Worm (Caenorhabditis elegans) whole organism, midembryonic: Measurements from ENCODE around the gene ZK596.3.

ENCODE experiments used
- T22C8.4 ChIP-seq: fragments of 200-800 bp; sonication (Bioruptor generic); IDR thresholded peaks from 2 replicates; pipeline ENCODE4 v1.3.6; 2022; ENCODE audit warnings: missing genetic modification characterization, missing compliant biosample characterization
- cog-1 ChIP-seq: sonication (generic microtip); optimal IDR thresholded peaks from 2 replicates; lab custom pipeline; 2016; ENCODE audit warnings: missing genetic modification characterization, missing compliant biosample characterization
- flt-1 ChIP-seq: fragments of 200-800 bp; sonication (Bioruptor generic); IDR thresholded peaks from 2 replicates; pipeline ENCODE4 v1.3.6; 2022; ENCODE audit warnings: missing genetic modification characterization, missing compliant biosample characterization
- klf-2 ChIP-seq: fragments of 200-800 bp; sonication (Bioruptor generic); conservative IDR thresholded peaks from 2 replicates; pipeline ENCODE4 v1.3.6; 2022; ENCODE audit warnings: missing genetic modification reagents, missing genetic modification characterization, missing compliant biosample characterization
- med-1 ChIP-seq: sonication (generic microtip); optimal IDR thresholded peaks from 2 replicates; lab custom pipeline; 2017; ENCODE audit warnings: missing genetic modification characterization, mild to moderate bottlenecking, missing compliant biosample characterization, antibody characterized with exemption, missing genetic modification reagents; ENCODE audit not compliant: insufficient read depth
- ref-1 ChIP-seq: fragments of 200-800 bp; sonication (Bioruptor generic); conservative IDR thresholded peaks from 2 replicates; pipeline ENCODE4 v1.3.6; 2022; ENCODE audit warnings: missing genetic modification reagents, missing genetic modification characterization, missing compliant biosample characterization
- tab-1 ChIP-seq: fragments of 200-800 bp; sonication (Bioruptor generic); IDR thresholded peaks from 2 replicates; pipeline ENCODE4 v1.3.6; 2022; ENCODE audit warnings: missing genetic modification characterization, missing compliant biosample characterization
- ztf-23 ChIP-seq: fragments of 200-800 bp; sonication (Bioruptor generic); IDR thresholded peaks from 2 replicates; pipeline ENCODE4 v1.3.6; 2022; ENCODE audit warnings: missing genetic modification reagents, missing genetic modification characterization, missing compliant biosample characterization
- ztf-29 ChIP-seq: fragments of 200-800 bp; sonication (Bioruptor generic); IDR thresholded peaks from 2 replicates; pipeline ENCODE4 v1.3.6; 2022; ENCODE audit warnings: missing genetic modification reagents, missing genetic modification characterization, missing compliant biosample characterization

The ZK596.3 gene

DNA sequence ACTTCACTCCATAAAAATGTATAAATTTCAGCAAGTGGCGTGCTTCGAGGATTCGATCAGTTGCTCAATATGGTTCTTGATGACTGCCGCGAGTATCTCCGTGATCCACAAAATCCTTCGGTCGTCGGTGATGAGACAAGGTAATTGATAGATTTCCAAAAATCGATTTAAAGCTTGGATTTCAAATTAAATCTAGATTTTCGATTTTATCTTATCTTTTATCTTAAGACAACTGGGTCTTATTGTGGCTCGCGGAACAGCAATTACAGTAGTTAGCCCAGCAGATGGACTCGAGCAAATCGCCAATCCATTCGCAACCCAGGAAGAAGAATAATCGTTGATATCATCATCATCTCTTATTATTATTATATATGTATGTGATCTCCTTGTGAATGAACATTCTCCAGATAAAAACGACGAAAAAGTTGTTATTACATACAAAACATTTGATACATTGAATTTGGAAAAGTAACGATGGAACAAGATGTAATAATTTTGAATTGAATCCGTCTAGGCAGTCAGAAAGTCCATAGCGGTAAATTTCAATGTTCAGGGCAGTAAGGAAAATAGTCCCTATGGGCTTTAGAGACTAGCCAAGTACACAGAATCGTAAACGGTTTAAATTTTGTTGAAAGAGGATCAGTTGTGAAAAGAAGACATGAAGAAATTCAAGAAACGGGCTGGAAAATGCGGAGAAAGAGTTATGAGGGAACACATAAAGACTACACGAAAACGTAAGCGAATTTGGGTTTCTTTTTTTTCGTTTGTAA lies 29.8 kb upstream of the ZK596.3 start:
- TF ChIP-seq ref-1 (GFP tag; lab: Robert Waterston, UW), result no peak
- 0 out of 2 replicates have a peak, but pooled peaks have one; percentile 17 for TF ChIP-seq flt-1 (GFP tag; lab: Robert Waterston, UW)

DNA sequence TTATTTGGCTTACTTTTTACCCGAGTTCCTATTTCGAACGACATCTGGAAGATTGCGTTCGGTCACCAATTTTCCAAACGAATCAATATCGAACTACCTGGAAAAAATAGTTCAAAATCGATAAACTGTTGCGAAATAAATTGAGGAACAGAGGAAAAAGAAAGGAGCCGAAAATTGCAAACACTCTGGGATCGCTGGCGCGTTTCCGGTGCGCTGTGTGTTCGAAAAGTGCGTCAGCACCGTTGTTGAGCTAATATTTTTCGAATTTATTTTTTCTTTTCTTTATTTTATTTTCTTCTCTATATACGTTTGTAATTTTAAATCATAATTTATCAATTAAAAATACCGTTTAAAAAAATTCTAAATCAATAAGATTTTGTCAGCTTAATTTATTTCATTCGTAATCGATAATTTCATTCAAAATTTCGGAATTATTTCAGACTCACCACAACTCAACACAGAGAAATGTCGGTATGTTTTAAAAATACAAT lies 28.9 kb upstream of the ZK596.3 start, which contains the start of the genes dnc-1 and lsm-7:
TSS of gene dnc-1 (minus strand) at position 142 of the 491 bp plus-strand sequence.
TSS of gene lsm-7 (plus strand) at position 441 of the 491 bp plus-strand sequence.
- no peak for TF ChIP-seq ztf-29 (GFP tag; lab: Robert Waterston, UW)
- no peak for TF ChIP-seq klf-2 (GFP tag; lab: Robert Waterston, UW)
- TF ChIP-seq T22C8.4 (GFP tag; lab: Robert Waterston, UW), result no peak
- TF ChIP-seq flt-1 (GFP tag; lab: Robert Waterston, UW), result 0 out of 2 replicates have a peak, but pooled peaks have one; percentile 37
- peak; percentile 35 for TF ChIP-seq cog-1
- no peak for TF ChIP-seq tab-1 (GFP tag; lab: Robert Waterston, UW)
- TF ChIP-seq ztf-23 (GFP tag; lab: Robert Waterston, UW), result no peak

DNA sequence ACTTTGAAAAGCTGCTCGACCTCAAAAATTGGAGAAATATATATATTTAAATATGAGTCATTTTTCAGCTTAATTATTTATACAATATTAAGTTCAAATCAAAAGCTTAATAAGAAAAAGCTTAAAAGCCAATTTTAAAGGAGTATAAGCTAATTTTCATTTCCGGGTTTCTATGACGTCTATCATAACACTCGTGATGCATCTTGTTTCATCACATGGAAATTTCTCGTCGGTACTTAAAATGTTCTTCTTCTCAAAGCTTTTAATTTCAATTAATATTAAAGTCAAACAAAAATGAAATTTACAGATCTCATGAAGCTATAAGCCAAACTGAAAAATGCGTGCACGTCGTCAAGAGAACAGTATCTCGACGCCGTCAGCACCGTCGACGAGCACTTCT lies 15.6 kb upstream of the ZK596.3 start, which contains the start of gene rbr-2:
TSS of gene rbr-2 (plus strand) at position 301 of the 400 bp plus-strand sequence.
- TF ChIP-seq flt-1 (GFP tag; lab: Robert Waterston, UW) (no peak), ztf-29 (GFP tag; lab: Robert Waterston, UW) (no peak), med-1 (GFP tag; lab: Kevin White, UChicago) (no peak), klf-2 (GFP tag; lab: Robert Waterston, UW) (no peak), cog-1 (no peak), ztf-23 (GFP tag; lab: Robert Waterston, UW) (no peak), tab-1 (GFP tag; lab: Robert Waterston, UW) (no peak), T22C8.4 (GFP tag; lab: Robert Waterston, UW) (no peak)

DNA sequence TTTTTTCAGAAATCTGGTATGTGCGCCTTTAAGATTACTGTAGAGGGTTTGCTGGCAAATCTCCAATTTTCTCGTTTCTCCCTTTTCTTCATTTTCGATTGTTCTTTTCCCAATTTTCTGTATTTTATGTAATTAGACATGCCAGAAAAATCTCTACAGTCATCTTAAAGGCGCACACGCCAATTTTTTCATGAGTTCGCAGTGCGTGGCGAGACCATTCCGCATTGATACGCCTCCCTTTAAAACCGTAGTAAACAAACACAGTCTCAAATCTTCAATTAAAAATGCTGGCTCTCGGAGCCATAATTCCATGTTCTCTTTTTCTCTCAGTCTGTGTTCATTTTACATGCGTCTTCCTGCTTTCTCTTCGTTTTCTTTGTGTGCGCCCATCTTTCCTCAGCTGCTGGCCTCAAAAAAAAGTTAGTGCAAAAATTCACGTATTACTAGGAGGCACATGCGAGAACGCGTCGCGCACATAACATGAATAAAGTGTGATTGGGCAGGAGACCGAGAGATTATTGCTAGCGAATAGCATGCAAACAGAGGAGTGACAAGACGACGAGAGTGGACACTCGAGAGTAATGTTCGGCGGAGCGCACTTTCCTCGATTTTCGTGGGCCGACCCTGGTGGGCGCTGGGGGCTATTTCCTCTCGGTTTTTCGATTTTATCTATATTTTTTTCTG lies 14.8 kb upstream of the ZK596.3 start:
- no peak for TF ChIP-seq ztf-23 (GFP tag; lab: Robert Waterston, UW)
- TF ChIP-seq flt-1 (GFP tag; lab: Robert Waterston, UW), result peak; percentile 50; the same call in 1 of the 2 replicates
- TF ChIP-seq cog-1, result peak; percentile 39
- no peak for TF ChIP-seq T22C8.4 (GFP tag; lab: Robert Waterston, UW)
- no peak for TF ChIP-seq med-1 (GFP tag; lab: Kevin White, UChicago)
- no peak for TF ChIP-seq klf-2 (GFP tag; lab: Robert Waterston, UW)

DNA sequence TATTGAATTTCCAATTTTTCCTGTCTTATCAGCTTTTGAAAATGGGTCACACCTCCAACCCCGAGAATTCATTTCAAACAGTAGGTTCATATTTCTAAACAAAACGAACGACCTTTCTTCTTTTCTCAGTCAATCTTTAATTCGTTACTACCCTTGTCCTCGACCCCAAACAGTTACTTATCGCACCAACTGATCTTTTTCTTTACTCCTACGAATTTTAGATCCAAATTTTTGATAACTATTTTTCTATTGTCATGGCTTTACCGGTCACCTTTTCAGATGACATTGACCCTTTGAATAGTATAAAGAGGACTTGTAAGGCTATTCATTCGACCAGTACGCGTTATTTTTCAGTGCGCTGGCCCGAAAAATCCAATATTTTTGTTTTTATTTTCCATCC lies 12.0 kb upstream of the ZK596.3 start:
- no peak for TF ChIP-seq med-1 (GFP tag; lab: Kevin White, UChicago)
- TF ChIP-seq flt-1 (GFP tag; lab: Robert Waterston, UW), result no peak
- no peak for TF ChIP-seq T22C8.4 (GFP tag; lab: Robert Waterston, UW)
- TF ChIP-seq tab-1 (GFP tag; lab: Robert Waterston, UW), result no peak
- no peak for TF ChIP-seq cog-1
- TF ChIP-seq ref-1 (GFP tag; lab: Robert Waterston, UW), result no peak
- no peak for TF ChIP-seq ztf-29 (GFP tag; lab: Robert Waterston, UW)
- TF ChIP-seq ztf-23 (GFP tag; lab: Robert Waterston, UW), result no peak
- no peak for TF ChIP-seq klf-2 (GFP tag; lab: Robert Waterston, UW)

DNA sequence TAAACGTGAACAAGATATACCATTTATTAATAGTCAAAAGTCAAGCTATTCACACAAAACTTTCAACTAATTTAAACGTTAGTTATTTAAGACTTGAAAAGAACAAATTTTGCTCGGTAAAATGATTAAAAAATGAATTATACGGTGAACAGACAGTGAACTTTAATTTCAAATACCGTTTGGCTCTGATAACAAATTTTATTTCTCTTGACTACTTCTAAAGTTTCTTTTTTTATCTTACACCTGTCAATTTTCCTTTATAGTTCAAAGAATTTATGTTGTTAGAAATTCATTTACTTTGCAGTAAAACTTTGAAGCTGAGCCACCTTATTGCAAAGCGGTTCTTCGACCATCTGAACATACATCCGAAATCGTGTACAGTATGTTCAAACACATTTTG lies 11.2 kb upstream of the ZK596.3 start, which contains the start of gene ZK593.3:
TSS of gene ZK593.3 (plus strand) at position 301 of the 400 bp plus-strand sequence.
- TF ChIP-seq cog-1, result no peak
- no peak for TF ChIP-seq T22C8.4 (GFP tag; lab: Robert Waterston, UW)
- TF ChIP-seq klf-2 (GFP tag; lab: Robert Waterston, UW), result no peak
- no peak for TF ChIP-seq ref-1 (GFP tag; lab: Robert Waterston, UW)
- no peak for TF ChIP-seq ztf-23 (GFP tag; lab: Robert Waterston, UW)
- no peak for TF ChIP-seq tab-1 (GFP tag; lab: Robert Waterston, UW)
- no peak for TF ChIP-seq ztf-29 (GFP tag; lab: Robert Waterston, UW)
- TF ChIP-seq med-1 (GFP tag; lab: Kevin White, UChicago), result no peak

DNA sequence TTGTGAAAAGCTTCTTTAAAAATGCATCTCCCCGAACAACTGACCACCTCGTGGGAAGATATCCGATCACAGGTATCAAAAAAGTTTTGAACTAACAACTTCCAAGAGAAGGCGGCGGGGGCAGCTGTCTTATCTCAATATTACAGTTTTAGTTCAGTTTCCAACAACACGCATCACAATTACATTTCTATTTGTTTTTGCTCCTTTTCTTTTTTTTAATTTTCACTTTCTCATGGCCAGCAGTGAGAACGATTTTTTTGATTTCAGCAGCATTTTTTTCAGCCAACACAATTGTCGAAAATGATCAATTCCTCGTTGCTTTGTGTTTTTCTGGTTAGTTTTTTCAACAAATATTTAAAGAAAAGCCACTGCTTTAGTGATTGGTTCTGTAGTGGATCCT lies 8.9 kb upstream of the ZK596.3 start, which contains the start of gene ZK593.2:
TSS of gene ZK593.2 (plus strand) at position 301 of the 400 bp plus-strand sequence.
- no peak for TF ChIP-seq ref-1 (GFP tag; lab: Robert Waterston, UW)
- no peak for TF ChIP-seq flt-1 (GFP tag; lab: Robert Waterston, UW)
- TF ChIP-seq cog-1, result no peak
- no peak for TF ChIP-seq klf-2 (GFP tag; lab: Robert Waterston, UW)
- TF ChIP-seq ztf-23 (GFP tag; lab: Robert Waterston, UW), result no peak
- no peak for TF ChIP-seq tab-1 (GFP tag; lab: Robert Waterston, UW)
- no peak for TF ChIP-seq ztf-29 (GFP tag; lab: Robert Waterston, UW)
- no peak for TF ChIP-seq med-1 (GFP tag; lab: Kevin White, UChicago)
- TF ChIP-seq T22C8.4 (GFP tag; lab: Robert Waterston, UW), result no peak

DNA sequence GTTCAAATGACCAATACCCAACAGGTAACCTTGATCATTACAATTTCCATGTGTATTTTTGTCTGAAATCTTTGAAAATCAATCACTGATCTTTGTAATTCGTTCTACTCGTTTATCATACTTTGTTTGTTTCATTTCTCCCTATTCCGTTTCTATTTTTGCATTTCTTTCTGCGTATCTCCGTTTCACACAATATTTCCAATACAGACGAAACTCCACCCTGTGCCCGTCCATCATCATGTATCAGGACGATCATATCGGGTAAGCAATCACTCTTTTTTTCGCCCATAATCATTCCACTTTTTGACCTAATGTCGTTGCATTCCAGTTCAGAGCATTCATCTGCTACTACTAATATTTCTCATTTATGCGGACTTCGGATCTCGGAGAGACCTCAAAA lies 5.5 kb upstream of the ZK596.3 start, which contains the start of gene pyk-2:
TSS of gene pyk-2 (plus strand) at position 206 of the 400 bp plus-strand sequence.
- TF ChIP-seq ref-1 (GFP tag; lab: Robert Waterston, UW) (no peak), tab-1 (GFP tag; lab: Robert Waterston, UW) (no peak), klf-2 (GFP tag; lab: Robert Waterston, UW) (no peak), ztf-23 (GFP tag; lab: Robert Waterston, UW) (no peak), ztf-29 (GFP tag; lab: Robert Waterston, UW) (no peak), flt-1 (GFP tag; lab: Robert Waterston, UW) (no peak), med-1 (GFP tag; lab: Kevin White, UChicago) (no peak)
